Fruit fly (Drosophila melanogaster) whole organism, wandering third instar larva: ENCODE data around the gene AnxB11.
A peak's percentile ranks its signal among the peaks of the same experiment; 100 is the strongest.

Source experiments
- Abd-B ChIP-seq: fragments of >200 bp; optimal IDR thresholded peaks from 2 replicates; lab custom pipeline; 2017; ENCODE audit warnings: missing biosample characterization, missing genetic modification characterization
- CG32264 ChIP-seq: fragments of 200-800 bp; sonication (Bioruptor generic); optimal IDR thresholded peaks from 2 replicates; lab custom pipeline; 2016; ENCODE audit warnings: missing biosample characterization, missing genetic modification characterization
- CG9705 ChIP-seq: fragments of 200-800 bp; sonication (Bioruptor generic); optimal IDR thresholded peaks from 2 replicates; lab custom pipeline; 2018; ENCODE audit warnings: missing biosample characterization, mild to moderate bottlenecking, missing genetic modification characterization
- CrebA ChIP-seq: fragments of 200-800 bp; sonication (Bioruptor generic); optimal IDR thresholded peaks from 2 replicates; lab custom pipeline; 2016; ENCODE audit warnings: missing biosample characterization, mild to moderate bottlenecking, missing genetic modification characterization, borderline replicate concordance
- GATAd ChIP-seq: sonication (Bioruptor generic); optimal IDR thresholded peaks from 2 replicates; lab custom pipeline; 2016; ENCODE audit warnings: missing biosample characterization, missing genetic modification characterization
- HLH106 ChIP-seq: fragments of 200-800 bp; optimal IDR thresholded peaks from 3 replicates; lab custom pipeline; 2019; ENCODE audit warnings: missing biosample characterization, mild to moderate bottlenecking, missing genetic modification characterization, moderate library complexity
- Hnf4 ChIP-seq: fragments of 200-800 bp; sonication (Bioruptor generic); optimal IDR thresholded peaks from 2 replicates; lab custom pipeline; 2016; ENCODE audit warnings: missing biosample characterization, mild to moderate bottlenecking, missing genetic modification characterization
- Hr78 ChIP-seq: fragments of >200 bp; optimal IDR thresholded peaks from 2 replicates; lab custom pipeline; 2017; ENCODE audit warnings: missing biosample characterization, missing genetic modification characterization
- Hr83 ChIP-seq: fragments of 200-300 bp; sonication (Bioruptor generic); optimal IDR thresholded peaks from 2 replicates; lab custom pipeline; 2016; ENCODE audit warnings: missing biosample characterization, mild to moderate bottlenecking, missing genetic modification characterization, moderate library complexity; ENCODE audit not compliant: poor library complexity, severe bottlenecking
- Jra ChIP-seq: sonication (Bioruptor generic); optimal IDR thresholded peaks from 2 replicates; lab custom pipeline; 2016; ENCODE audit warnings: missing biosample characterization, missing genetic modification characterization
- Mio ChIP-seq: sonication (Bioruptor generic); optimal IDR thresholded peaks from 2 replicates; lab custom pipeline; 2016; ENCODE audit warnings: missing biosample characterization, missing genetic modification characterization
- Myc ChIP-seq: fragments of >200 bp; optimal IDR thresholded peaks from 2 replicates; lab custom pipeline; 2017
- N ChIP-seq: fragments of >200 bp; optimal IDR thresholded peaks from 2 replicates; lab custom pipeline; 2018; ENCODE audit warnings: missing biosample characterization, missing external identifiers, missing genetic modification characterization
- Sp1 ChIP-seq: fragments of 200-800 bp; sonication (Bioruptor generic); optimal IDR thresholded peaks from 3 replicates; lab custom pipeline; 2019; ENCODE audit warnings: missing biosample characterization, mild to moderate bottlenecking, missing genetic modification characterization, moderate library complexity
- Vsx2 ChIP-seq: fragments of 200-300, 225-300 bp; sonication (Bioruptor generic); optimal IDR thresholded peaks from 2 replicates; lab custom pipeline; 2018; ENCODE audit warnings: missing biosample characterization, missing genetic modification characterization; ENCODE audit not compliant: partially characterized antibody
- br ChIP-seq: fragments of 200-800 bp; sonication (Bioruptor generic); optimal IDR thresholded peaks from 2 replicates; lab custom pipeline; 2016; ENCODE audit warnings: missing biosample characterization, missing genetic modification characterization
- brk ChIP-seq: fragments of 200-800 bp; sonication (Bioruptor generic); optimal IDR thresholded peaks from 2 replicates; lab custom pipeline; 2016; ENCODE audit warnings: missing biosample characterization, mild to moderate bottlenecking, missing genetic modification characterization
- dmrt93B ChIP-seq: fragments of 200-800 bp; sonication (Bioruptor generic); optimal IDR thresholded peaks from 2 replicates; lab custom pipeline; 2018; ENCODE audit warnings: missing biosample characterization, mild to moderate bottlenecking, missing genetic modification characterization
- dsf ChIP-seq: sonication (Bioruptor generic); optimal IDR thresholded peaks from 2 replicates; lab custom pipeline; 2016; ENCODE audit warnings: missing biosample characterization, missing genetic modification characterization, borderline replicate concordance
- ey ChIP-seq: fragments of 200-800 bp; sonication (Bioruptor generic); optimal IDR thresholded peaks from 2 replicates; lab custom pipeline; 2016; ENCODE audit warnings: missing biosample characterization, missing genetic modification characterization
- foxo ChIP-seq, 2 experiments: fragments of 200-800 bp; sonication (Bioruptor generic); optimal IDR thresholded peaks; 2 replicates in 1 of 2; 3 replicates in 1 of 2; lab custom pipeline; 2016 to 2017; ENCODE audit warnings: missing biosample characterization in 2 of 2, missing genetic modification characterization in 2 of 2
- fru ChIP-seq: fragments of 200-800 bp; sonication (Bioruptor generic); optimal IDR thresholded peaks from 3 replicates; lab custom pipeline; 2016; ENCODE audit warnings: missing biosample characterization, mild to moderate bottlenecking, missing genetic modification characterization
- h ChIP-seq: fragments of 200-800 bp; sonication (Bioruptor generic); optimal IDR thresholded peaks from 3 replicates; lab custom pipeline; 2016; ENCODE audit warnings: missing biosample characterization, mild to moderate bottlenecking, missing genetic modification characterization
- jim ChIP-seq: fragments of 175-275, 200-325 bp; sonication (Bioruptor generic); optimal IDR thresholded peaks from 2 replicates; lab custom pipeline; 2016; ENCODE audit warnings: missing biosample characterization, mild to moderate bottlenecking, missing genetic modification characterization
- lola ChIP-seq: fragments of >200 bp; optimal IDR thresholded peaks from 2 replicates; lab custom pipeline; 2017; ENCODE audit warnings: missing biosample characterization, missing genetic modification characterization
- pan ChIP-seq: fragments of >200 bp; optimal IDR thresholded peaks from 2 replicates; lab custom pipeline; 2017
- psq ChIP-seq: fragments of 200-800 bp; sonication (Bioruptor generic); optimal IDR thresholded peaks from 3 replicates; lab custom pipeline; 2017; ENCODE audit warnings: missing biosample characterization, mild to moderate bottlenecking, missing genetic modification characterization, moderate library complexity
- rgr ChIP-seq: fragments of 200-800 bp; sonication (Bioruptor generic); optimal IDR thresholded peaks from 3 replicates; lab custom pipeline; 2016; ENCODE audit warnings: missing biosample characterization, mild to moderate bottlenecking, missing genetic modification characterization
- sage ChIP-seq: fragments of 200-800 bp; sonication (Bioruptor generic); optimal IDR thresholded peaks from 2 replicates; lab custom pipeline; 2016; ENCODE audit warnings: missing biosample characterization, mild to moderate bottlenecking, missing genetic modification characterization
- sv ChIP-seq: fragments of 200-800 bp; sonication (Bioruptor generic); optimal IDR thresholded peaks from 3 replicates; lab custom pipeline; 2016; ENCODE audit warnings: missing biosample characterization, missing genetic modification characterization
- usp ChIP-seq: fragments of >200 bp; optimal IDR thresholded peaks from 2 replicates; lab custom pipeline; 2017; ENCODE audit warnings: missing biosample characterization, missing genetic modification characterization
- woc ChIP-seq: sonication (Bioruptor generic); optimal IDR thresholded peaks from 2 replicates; lab custom pipeline; 2016; ENCODE audit warnings: missing biosample characterization, mild to moderate bottlenecking, missing genetic modification characterization

AnxB11 gene

dm6 chrX:16384843-16385726 lies 37.0 kb downstream of the AnxB11 start, which contains the start of the genes CG9992 and CG4239:
Gene CG9992, minus strand, starts transcription at chrX:16384908.
Gene CG4239, plus strand, starts transcription at chrX:16385278.
- TF ChIP-seq Myc (lab: Kevin White, UChicago) (no peak), CG32264 (GFP tag; lab: Kevin White, UChicago) (no peak), HLH106 (peak; percentile 78), sage (no peak), sv (GFP tag; lab: Kevin White, UChicago) (peak; percentile 59), dsf (GFP tag; lab: Kevin White, UChicago) (no peak), Vsx2 (GFP tag; lab: Kevin White, UChicago) (no peak), CG9705 (GFP tag; lab: Kevin White, UChicago) (peak; percentile 50), Hr78 (GFP tag; lab: Kevin White, UChicago) (peak; percentile 63), Sp1 (GFP tag; lab: Kevin White, UChicago) (peak; percentile 46), foxo (GFP tag; optimal IDR thresholded peaks at IDR 0.05; lab: Kevin White, UChicago) (peak in 1 of 2 experiments; percentile 67), psq (GFP tag; lab: Kevin White, UChicago) (peak; percentile 31), lola (peak; percentile 81), ey (GFP tag; lab: Kevin White, UChicago) (peak; percentile 41), Hnf4 (GFP tag; lab: Kevin White, UChicago) (peak; percentile 50), CrebA (no peak), h (GFP tag; lab: Kevin White, UChicago) (peak; percentile 34), Jra (GFP tag; lab: Kevin White, UChicago) (no peak), Abd-B (no peak), brk (GFP tag; lab: Kevin White, UChicago) (no peak), jim (GFP tag; lab: Kevin White, UChicago) (no peak), fru (GFP tag; lab: Kevin White, UChicago) (peak; percentile 39), Mio (GFP tag; lab: Kevin White, UChicago) (no peak), usp (GFP tag; lab: Kevin White, UChicago) (no peak), woc (peak; percentile 39), br (GFP tag; lab: Kevin White, UChicago) (peak; percentile 4), GATAd (GFP tag; lab: Kevin White, UChicago) (no peak), N (GFP tag; lab: Kevin White, UChicago) (peak; percentile 78), rgr (peak; percentile 56)

- TF ChIP-seq psq (GFP tag; lab: Kevin White, UChicago) (peak; percentile 1), sage (peak; percentile 17), dmrt93B (GFP tag; lab: Kevin White, UChicago) (no peak)
These were observed 38.2 kb downstream of the AnxB11 start for dm6 chrX:16383667-16384515.

- TF ChIP-seq N (GFP tag; lab: Kevin White, UChicago) = no peak
- TF ChIP-seq woc = no peak
- no peak for TF ChIP-seq pan
- TF ChIP-seq CG9705 (GFP tag; lab: Kevin White, UChicago) = no peak
- TF ChIP-seq GATAd (GFP tag; lab: Kevin White, UChicago) = no peak
- no peak for TF ChIP-seq dsf (GFP tag; lab: Kevin White, UChicago)
- TF ChIP-seq lola = no peak
- TF ChIP-seq fru (GFP tag; lab: Kevin White, UChicago) = no peak
- TF ChIP-seq Sp1 (GFP tag; lab: Kevin White, UChicago) = no peak
- no peak for TF ChIP-seq Vsx2 (GFP tag; lab: Kevin White, UChicago)
- TF ChIP-seq usp (GFP tag; lab: Kevin White, UChicago) = no peak
- TF ChIP-seq Hnf4 (GFP tag; lab: Kevin White, UChicago) = no peak
- no peak for TF ChIP-seq sage
- no peak for TF ChIP-seq br (GFP tag; lab: Kevin White, UChicago)
- TF ChIP-seq Hr83 (GFP tag; lab: Kevin White, UChicago) = no peak
- no peak for TF ChIP-seq h (GFP tag; lab: Kevin White, UChicago)
- TF ChIP-seq Hr78 (GFP tag; lab: Kevin White, UChicago) = no peak
- no peak for TF ChIP-seq brk (GFP tag; lab: Kevin White, UChicago)
These were observed 48.0 kb downstream of the AnxB11 start for dm6 chrX:16374059-16374458.
